Worm (Caenorhabditis elegans) whole organism, L4/young adult: Measurements from ENCODE around the gene cyp-37B1.

Experiments
- W03F9.2 ChIP-seq: fragments of 150-350 bp; optimal IDR thresholded peaks from 2 replicates; lab custom pipeline; 2014; ENCODE audit warnings: missing biosample characterization, missing genetic modification characterization
- dao-5 ChIP-seq: sonication (generic microtip); optimal IDR thresholded peaks from 2 replicates; lab custom pipeline; 2016; ENCODE audit warnings: missing genotype, missing genetic modification characterization, moderate library complexity, missing compliant biosample characterization
- him-1 ChIP-seq: sonication (generic microtip); optimal IDR thresholded peaks from 2 replicates; lab custom pipeline; 2016; ENCODE audit warnings: missing genotype, missing genetic modification reagents, missing genetic modification characterization, missing compliant biosample characterization

DNA sequence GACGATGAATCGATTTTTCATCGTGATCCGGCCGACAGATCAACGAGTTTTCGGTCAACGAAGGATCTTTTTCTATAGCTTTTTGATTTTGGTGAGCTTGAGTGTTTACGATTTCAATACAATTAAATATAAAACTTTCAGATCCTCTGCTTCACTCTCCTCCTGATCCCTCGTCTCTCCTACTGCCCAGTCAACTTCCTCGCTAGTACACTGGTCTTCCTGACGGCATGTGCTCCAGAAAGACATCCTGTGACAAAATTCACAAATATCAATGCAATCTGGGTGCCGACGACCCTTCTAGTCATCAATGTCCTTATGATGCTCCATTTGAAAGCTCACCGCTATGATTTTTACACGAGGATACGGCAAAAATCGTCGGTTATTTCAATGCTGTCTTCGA is 30.4 kb downstream of the cyp-37B1 start:
- TF ChIP-seq W03F9.2 (tag; lab: Kevin White, UChicago) (no peak), him-1 (no peak), dao-5 (tag; lab: Kevin White, UChicago) (no peak)
